Fruit fly (Drosophila melanogaster) whole organism, adult: ENCODE results near the gene Ir68b.

ENCODE experiments used
- CG11617 ChIP-seq: fragments of 200-800 bp; sonication (Bioruptor generic); optimal IDR thresholded peaks from 2 replicates; lab custom pipeline; 2017; ENCODE audit warnings: mild to moderate bottlenecking, missing biosample characterization, missing genetic modification reagents, missing genetic modification characterization
- CG12768 ChIP-seq: fragments of 200-800 bp; sonication (Bioruptor generic); optimal IDR thresholded peaks from 2 replicates; lab custom pipeline; 2017; ENCODE audit warnings: missing biosample characterization, missing genetic modification characterization, mild to moderate bottlenecking, moderate library complexity, missing genetic modification reagents
- CG14711 ChIP-seq: fragments of 200-800 bp; sonication (Bioruptor generic); optimal IDR thresholded peaks from 2 replicates; lab custom pipeline; 2018; ENCODE audit warnings: missing biosample characterization, mild to moderate bottlenecking, missing genetic modification characterization, moderate library complexity
- CG1620 ChIP-seq: fragments of 200-800 bp; sonication (Bioruptor generic); optimal IDR thresholded peaks from 2 replicates; lab custom pipeline; 2016; ENCODE audit warnings: missing biosample characterization, missing genetic modification characterization
- CG33017 ChIP-seq: fragments of 200-800 bp; sonication (Bioruptor generic); optimal IDR thresholded peaks from 2 replicates; lab custom pipeline; 2018; ENCODE audit warnings: missing biosample characterization, mild to moderate bottlenecking, missing genetic modification characterization, moderate library complexity
- CG5204 ChIP-seq: fragments of 200-800 bp; sonication (Bioruptor generic); optimal IDR thresholded peaks from 2 replicates; lab custom pipeline; 2016; ENCODE audit warnings: missing biosample characterization, missing genetic modification characterization
- CG7045 ChIP-seq: fragments of 200-800 bp; sonication (Bioruptor generic); optimal IDR thresholded peaks from 2 replicates; lab custom pipeline; 2017; ENCODE audit warnings: missing biosample characterization, mild to moderate bottlenecking, missing genetic modification characterization
- CG7101 ChIP-seq: fragments of 200-800 bp; sonication (Bioruptor generic); optimal IDR thresholded peaks from 2 replicates; lab custom pipeline; 2018; ENCODE audit warnings: missing biosample characterization, mild to moderate bottlenecking, missing genetic modification characterization, moderate library complexity
- Clk ChIP-seq: fragments of 200-800 bp; sonication (Bioruptor generic); optimal IDR thresholded peaks from 2 replicates; lab custom pipeline; 2017; ENCODE audit warnings: missing biosample characterization, missing genetic modification characterization
- Crg-1 ChIP-seq: fragments of 200-800 bp; sonication (Bioruptor generic); optimal IDR thresholded peaks from 2 replicates; lab custom pipeline; 2016; ENCODE audit warnings: missing biosample characterization, missing genetic modification characterization
- Hr96 ChIP-seq: fragments of 200-800 bp; sonication (Bioruptor generic); optimal IDR thresholded peaks from 2 replicates; lab custom pipeline; 2016; ENCODE audit warnings: missing biosample characterization, missing genetic modification characterization
- Mnt ChIP-seq: fragments of 200-800 bp; sonication (Bioruptor generic); optimal IDR thresholded peaks from 2 replicates; lab custom pipeline; 2016; ENCODE audit warnings: missing biosample characterization, mild to moderate bottlenecking, missing genetic modification characterization
- bab1 ChIP-seq: fragments of 200-800 bp; sonication (Bioruptor generic); optimal IDR thresholded peaks from 3 replicates; lab custom pipeline; 2019; ENCODE audit warnings: missing biosample characterization, mild to moderate bottlenecking, missing genetic modification characterization, moderate library complexity
- cic ChIP-seq: fragments of 200-800 bp; sonication (Bioruptor generic); optimal IDR thresholded peaks from 2 replicates; lab custom pipeline; 2017; ENCODE audit warnings: missing biosample characterization, mild to moderate bottlenecking, missing genetic modification characterization, moderate library complexity
- cnc ChIP-seq, 2 experiments: fragments of >200 bp; optimal IDR thresholded peaks; 2 replicates each; lab custom pipeline; 2017
- kay ChIP-seq: fragments of 200-800 bp; sonication (Bioruptor generic); peaks from one replicate; lab custom pipeline; 2016; ENCODE audit warnings: missing biosample characterization, missing genetic modification characterization, borderline replicate concordance
- ovo ChIP-seq: fragments of 200-800 bp; sonication (Bioruptor generic); optimal IDR thresholded peaks from 2 replicates; lab custom pipeline; 2016; ENCODE audit warnings: missing biosample characterization, missing genetic modification characterization
- pad ChIP-seq: fragments of 200-800 bp; sonication (Bioruptor generic); optimal IDR thresholded peaks from 3 replicates; lab custom pipeline; 2017; ENCODE audit warnings: missing biosample characterization, missing genetic modification characterization, mild to moderate bottlenecking, moderate library complexity, missing genetic modification reagents
- tj ChIP-seq: fragments of 200-800 bp; sonication (Bioruptor generic); optimal IDR thresholded peaks from 3 replicates; lab custom pipeline; 2017; ENCODE audit warnings: missing biosample characterization, mild to moderate bottlenecking, missing genetic modification characterization, moderate library complexity
- toe ChIP-seq: fragments of 200-800 bp; sonication (Bioruptor generic); optimal IDR thresholded peaks from 2 replicates; lab custom pipeline; 2016; ENCODE audit warnings: missing biosample characterization, missing genetic modification characterization

Gene Ir68b

DNA sequence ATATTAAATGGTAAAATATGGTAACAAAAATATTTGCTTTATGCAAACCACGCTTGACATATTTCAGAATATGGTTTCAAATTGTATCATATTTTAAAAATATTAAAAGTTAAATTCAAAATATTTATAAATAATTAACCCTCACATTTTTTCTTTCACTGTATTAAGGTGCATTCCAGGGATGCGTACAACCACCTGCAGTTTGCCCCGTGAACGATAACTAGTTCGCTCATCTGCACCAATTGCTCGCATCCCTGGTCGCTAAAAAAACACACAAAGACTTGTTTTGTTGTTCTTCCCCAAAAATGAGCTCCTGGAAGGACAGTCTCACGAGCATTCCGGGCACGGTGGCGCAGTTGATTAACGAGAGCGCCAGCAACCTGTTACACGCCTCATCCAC lies 4.7 kb upstream of the Ir68b start, which contains the start of gene DEF8:
Gene DEF8 (plus strand): TSS at position 229 of the 400 bp plus-strand sequence.
- TF ChIP-seq CG7045 (GFP tag; lab: Kevin White, UChicago) = peak; percentile 69
- no peak for TF ChIP-seq cnc (optimal IDR thresholded peaks at IDR 0.05; lab: Kevin White, UChicago)
- TF ChIP-seq CG11617 = peak; percentile 84
- TF ChIP-seq tj (GFP tag; lab: Kevin White, UChicago) = peak; percentile 49
- TF ChIP-seq bab1 (GFP tag; lab: Kevin White, UChicago) = peak; percentile 80
- peak; percentile 47 for TF ChIP-seq ovo (GFP tag; lab: Kevin White, UChicago)
- peak; percentile 60 for TF ChIP-seq CG12768 (GFP tag; lab: Kevin White, UChicago)
- no peak for TF ChIP-seq cic
- TF ChIP-seq CG7101 (tag; lab: Kevin White, UChicago) = peak; percentile 77
- TF ChIP-seq Crg-1 = peak; percentile 36
- peak; percentile 46 for TF ChIP-seq Clk (GFP tag; lab: Kevin White, UChicago)
- peak; percentile 60 for TF ChIP-seq Mnt
- TF ChIP-seq CG1620 = peak; percentile 71
- TF ChIP-seq CG14711 = peak; percentile 85
- no peak for TF ChIP-seq kay (GFP tag; lab: Kevin White, UChicago)
- peak; percentile 55 for TF ChIP-seq Hr96 (GFP tag; lab: Kevin White, UChicago)
- TF ChIP-seq toe (GFP tag; lab: Kevin White, UChicago) = peak; percentile 71
- peak; percentile 63 for TF ChIP-seq CG33017 (tag; lab: Kevin White, UChicago)
- TF ChIP-seq pad (GFP tag; lab: Kevin White, UChicago) = peak; percentile 48
- no peak for TF ChIP-seq CG5204 (GFP tag; lab: Kevin White, UChicago)

DNA sequence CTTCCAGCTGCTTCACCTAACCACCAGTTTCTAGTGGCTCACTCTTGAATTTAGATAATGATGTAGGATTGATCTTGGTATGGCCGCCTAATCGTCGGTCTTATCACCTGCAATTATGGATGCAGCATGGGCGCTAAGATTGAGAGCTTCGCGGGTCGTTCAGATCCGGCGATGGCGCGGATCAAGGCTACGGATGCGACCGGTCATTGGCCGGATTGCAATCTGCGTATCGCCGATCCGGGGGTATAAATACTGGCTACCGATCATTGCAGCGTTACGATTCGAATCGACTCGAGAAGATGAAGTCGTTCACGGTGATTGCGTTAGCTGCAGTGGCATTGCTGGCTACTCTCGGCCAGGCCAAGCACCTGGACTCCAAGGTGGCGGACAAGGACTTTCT lies 1.9 kb upstream of the Ir68b start, which contains the start of gene Lsp2:
Gene Lsp2 (plus strand): TSS at position 283 of the 400 bp plus-strand sequence.
- TF ChIP-seq CG11617 = no peak
- TF ChIP-seq cic = no peak
- TF ChIP-seq Mnt = no peak
- TF ChIP-seq bab1 (GFP tag; lab: Kevin White, UChicago) = no peak
- no peak for TF ChIP-seq Clk (GFP tag; lab: Kevin White, UChicago)
- no peak for TF ChIP-seq CG7101 (tag; lab: Kevin White, UChicago)
- no peak for TF ChIP-seq CG5204 (GFP tag; lab: Kevin White, UChicago)
- no peak for TF ChIP-seq ovo (GFP tag; lab: Kevin White, UChicago)
- TF ChIP-seq Hr96 (GFP tag; lab: Kevin White, UChicago) = no peak
- no peak for TF ChIP-seq CG14711
- TF ChIP-seq CG12768 (GFP tag; lab: Kevin White, UChicago) = no peak
- TF ChIP-seq CG7045 (GFP tag; lab: Kevin White, UChicago) = no peak
- no peak for TF ChIP-seq pad (GFP tag; lab: Kevin White, UChicago)
- TF ChIP-seq kay (GFP tag; lab: Kevin White, UChicago) = no peak
- TF ChIP-seq Crg-1 = no peak
- TF ChIP-seq CG1620 = no peak
- TF ChIP-seq tj (GFP tag; lab: Kevin White, UChicago) = no peak
- no peak for TF ChIP-seq cnc (optimal IDR thresholded peaks at IDR 0.05; lab: Kevin White, UChicago)
- no peak for TF ChIP-seq toe (GFP tag; lab: Kevin White, UChicago)
- TF ChIP-seq CG33017 (tag; lab: Kevin White, UChicago) = no peak

- TF ChIP-seq CG5204 (GFP tag; lab: Kevin White, UChicago) = no peak
- TF ChIP-seq tj (GFP tag; lab: Kevin White, UChicago) = peak; percentile 76
- peak; percentile 97 for TF ChIP-seq CG7101 (tag; lab: Kevin White, UChicago)
- TF ChIP-seq Crg-1 = peak; percentile 96
- peak; percentile 93 for TF ChIP-seq CG12768 (GFP tag; lab: Kevin White, UChicago)
- no peak for TF ChIP-seq cnc (optimal IDR thresholded peaks at IDR 0.05; lab: Kevin White, UChicago)
- no peak for TF ChIP-seq toe (GFP tag; lab: Kevin White, UChicago)
- TF ChIP-seq pad (GFP tag; lab: Kevin White, UChicago) = peak; percentile 88
- TF ChIP-seq CG33017 (tag; lab: Kevin White, UChicago) = peak; percentile 88
- TF ChIP-seq cic = peak; percentile 82
- TF ChIP-seq Clk (GFP tag; lab: Kevin White, UChicago) = peak; percentile 80
- peak; percentile 96 for TF ChIP-seq bab1 (GFP tag; lab: Kevin White, UChicago)
- TF ChIP-seq CG1620 = peak; percentile 95
- TF ChIP-seq CG11617 = peak; percentile 96
- peak; percentile 96 for TF ChIP-seq Mnt
- TF ChIP-seq ovo (GFP tag; lab: Kevin White, UChicago) = peak; percentile 93
- TF ChIP-seq CG14711 = peak; percentile 85
- peak; percentile 96 for TF ChIP-seq CG7045 (GFP tag; lab: Kevin White, UChicago)
- TF ChIP-seq kay (GFP tag; lab: Kevin White, UChicago) = no peak
- TF ChIP-seq Hr96 (GFP tag; lab: Kevin White, UChicago) = peak; percentile 93
Measured at dm6 chr3L:12124975-12125374, 2.2 kb downstream of the Ir68b start, which contains the start of gene yps. yps (minus strand) TSS chr3L:12125150.

DNA sequence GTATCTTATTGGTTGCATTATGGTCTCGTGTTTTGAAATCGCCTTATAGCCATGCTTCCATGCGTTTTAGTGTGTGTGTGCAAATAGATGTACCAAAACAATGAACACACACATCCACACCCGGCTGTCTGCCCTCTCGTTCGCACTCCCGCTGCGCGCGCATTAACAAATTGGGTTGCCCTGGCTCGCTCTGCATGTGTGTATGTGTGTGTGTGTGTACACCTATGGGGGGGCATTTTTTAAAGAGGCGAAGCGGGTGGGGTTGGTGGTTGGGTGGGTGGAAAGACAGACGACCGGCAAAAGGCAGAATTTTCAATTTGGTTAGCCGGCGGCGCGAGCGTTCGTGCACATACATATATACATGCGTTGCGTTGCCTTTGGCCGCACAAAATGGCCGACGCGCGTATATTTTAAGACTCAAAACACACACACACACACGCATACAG lies 3.0 kb downstream of the Ir68b start:
- peak; percentile 20 for TF ChIP-seq CG7045 (GFP tag; lab: Kevin White, UChicago)
- no peak for TF ChIP-seq CG5204 (GFP tag; lab: Kevin White, UChicago)
- no peak for TF ChIP-seq Clk (GFP tag; lab: Kevin White, UChicago)
- no peak for TF ChIP-seq ovo (GFP tag; lab: Kevin White, UChicago)
- TF ChIP-seq pad (GFP tag; lab: Kevin White, UChicago) = peak; percentile 54
- peak; percentile 87 for TF ChIP-seq CG12768 (GFP tag; lab: Kevin White, UChicago)
- TF ChIP-seq Hr96 (GFP tag; lab: Kevin White, UChicago) = no peak
- peak; percentile 62 for TF ChIP-seq tj (GFP tag; lab: Kevin White, UChicago)
- no peak for TF ChIP-seq CG1620
- peak; percentile 50 for TF ChIP-seq CG7101 (tag; lab: Kevin White, UChicago)
- TF ChIP-seq Mnt = peak; percentile 94
- TF ChIP-seq CG33017 (tag; lab: Kevin White, UChicago) = peak; percentile 18
- peak; percentile 87 for TF ChIP-seq cic
- TF ChIP-seq CG14711 = peak; percentile 64
- peak; percentile 31 for TF ChIP-seq bab1 (GFP tag; lab: Kevin White, UChicago)

DNA sequence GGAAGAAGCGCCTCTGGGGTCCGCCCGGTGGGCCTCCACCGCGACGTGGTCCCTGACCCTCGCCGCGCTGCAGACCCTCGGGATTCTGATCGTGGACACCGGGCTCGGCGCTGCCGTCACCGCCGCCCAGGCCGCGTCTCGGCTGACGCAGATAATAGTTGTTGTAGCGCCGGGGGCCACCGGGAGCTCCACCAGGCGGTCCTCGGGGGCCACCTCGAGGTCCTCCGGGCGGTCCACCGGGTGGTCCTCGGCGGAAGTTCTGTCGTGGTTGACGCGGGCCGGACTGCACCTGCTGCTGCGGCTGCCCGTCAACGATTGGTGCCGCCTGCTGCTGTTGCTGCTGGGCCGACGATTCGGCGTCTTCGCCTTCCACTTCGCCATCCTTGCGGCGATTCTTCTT lies 4.3 kb downstream of the Ir68b start:
- no peak for TF ChIP-seq CG7045 (GFP tag; lab: Kevin White, UChicago)
- no peak for TF ChIP-seq CG7101 (tag; lab: Kevin White, UChicago)
- TF ChIP-seq Clk (GFP tag; lab: Kevin White, UChicago) = no peak
- no peak for TF ChIP-seq ovo (GFP tag; lab: Kevin White, UChicago)
- TF ChIP-seq bab1 (GFP tag; lab: Kevin White, UChicago) = no peak
- no peak for TF ChIP-seq CG12768 (GFP tag; lab: Kevin White, UChicago)
- TF ChIP-seq cnc (optimal IDR thresholded peaks at IDR 0.05; lab: Kevin White, UChicago) = no peak
- no peak for TF ChIP-seq CG1620
- no peak for TF ChIP-seq Crg-1
- no peak for TF ChIP-seq pad (GFP tag; lab: Kevin White, UChicago)
- no peak for TF ChIP-seq Mnt
